Fruit fly (Drosophila melanogaster): ENCODE data around the gene CG17329.

Gene CG17329

dm6 chr2L:16270667-16271485 is 20.2 kb upstream of the CG17329 start:
- TF ChIP-seq Sp1 (GFP tag; optimal IDR thresholded peaks at IDR 0.05) (peak; percentile 76), ey (GFP tag; optimal IDR thresholded peaks at IDR 0.05) (peak; percentile 37), Jra (GFP tag; optimal IDR thresholded peaks at IDR 0.05) (peak; percentile 12), jim (GFP tag; optimal IDR thresholded peaks at IDR 0.05) (no peak), Myc (optimal IDR thresholded peaks at IDR 0.05) (no peak), CG9705 (GFP tag; optimal IDR thresholded peaks at IDR 0.05) (no peak), foxo (GFP tag; optimal IDR thresholded peaks at IDR 0.05) (peak in 1 of 2 experiments; percentile 85), N (GFP tag; optimal IDR thresholded peaks at IDR 0.05) (no peak), Hr83 (GFP tag; optimal IDR thresholded peaks at IDR 0.05; ENCODE audit: poor library complexity, severe bottlenecking) (peak; percentile 11), tai (GFP tag; optimal IDR thresholded peaks at IDR 0.05) (no peak), psq (GFP tag; optimal IDR thresholded peaks at IDR 0.05) (peak; percentile 62), Hnf4 (GFP tag; optimal IDR thresholded peaks at IDR 0.05) (peak; percentile 15), GATAd (GFP tag; optimal IDR thresholded peaks at IDR 0.05) (no peak), h (GFP tag; optimal IDR thresholded peaks at IDR 0.05) (peak; percentile 75), woc (GFP tag; optimal IDR thresholded peaks at IDR 0.05) (peak; percentile 50), Dif (GFP tag; optimal IDR thresholded peaks at IDR 0.05; ENCODE audit: partially characterized antibody) (no peak), Dfd (GFP tag; optimal IDR thresholded peaks at IDR 0.05) (no peak), Mio (GFP tag; optimal IDR thresholded peaks at IDR 0.05) (no peak), fru (GFP tag; optimal IDR thresholded peaks at IDR 0.05) (peak; percentile 82), Hr78 (GFP tag; optimal IDR thresholded peaks at IDR 0.05) (no peak), lola (GFP tag; optimal IDR thresholded peaks at IDR 0.05) (no peak), Rel (GFP tag; optimal IDR thresholded peaks at IDR 0.05) (no peak), Rel (tag; optimal IDR thresholded peaks at IDR 0.05) (peak; percentile 19), rgr (GFP tag; optimal IDR thresholded peaks at IDR 0.05) (peak; percentile 35), CG32264 (GFP tag; optimal IDR thresholded peaks at IDR 0.05) (no peak), OdsH (GFP tag; optimal IDR thresholded peaks at IDR 0.05) (peak; percentile 61), brk (GFP tag; optimal IDR thresholded peaks at IDR 0.05) (peak; percentile 29), Vsx2 (GFP tag; optimal IDR thresholded peaks at IDR 0.05; ENCODE audit: partially characterized antibody) (no peak), dsf (GFP tag; optimal IDR thresholded peaks at IDR 0.05; ENCODE audit: borderline replicate concordance) (no peak), dmrt93B (GFP tag; optimal IDR thresholded peaks at IDR 0.05) (peak; percentile 57), Abd-B (GFP tag; optimal IDR thresholded peaks at IDR 0.05) (no peak), usp (GFP tag; optimal IDR thresholded peaks at IDR 0.05) (no peak), pan (optimal IDR thresholded peaks at IDR 0.05) (no peak), HLH106 (tag; optimal IDR thresholded peaks at IDR 0.05) (peak; percentile 76), br (GFP tag; optimal IDR thresholded peaks at IDR 0.05) (peak; percentile 76), dl (GFP tag; optimal IDR thresholded peaks at IDR 0.05; ENCODE audit: insufficient read depth in 1 of 2, partially characterized antibody in 2 of 2) (no peak), sv (GFP tag; optimal IDR thresholded peaks at IDR 0.05) (no peak), sage (GFP tag; optimal IDR thresholded peaks at IDR 0.05) (no peak), CrebA (GFP tag; optimal IDR thresholded peaks at IDR 0.05; ENCODE audit: borderline replicate concordance) (no peak)

- TF ChIP-seq CrebA (GFP tag; optimal IDR thresholded peaks at IDR 0.05; ENCODE audit: borderline replicate concordance) (peak; percentile 31), Dif (GFP tag; optimal IDR thresholded peaks at IDR 0.05; ENCODE audit: partially characterized antibody) (peak; percentile 89), Hr83 (GFP tag; optimal IDR thresholded peaks at IDR 0.05; ENCODE audit: poor library complexity, severe bottlenecking) (peak; percentile 52), dl (GFP tag; optimal IDR thresholded peaks at IDR 0.05; ENCODE audit: insufficient read depth in 1 of 2, partially characterized antibody in 2 of 2) (peak; percentile 65 to 85), psq (GFP tag; optimal IDR thresholded peaks at IDR 0.05) (no peak), Rel (GFP tag; optimal IDR thresholded peaks at IDR 0.05) (no peak), Rel (tag; optimal IDR thresholded peaks at IDR 0.05) (peak; percentile 81)
Observed at dm6 chr2L:16271486-16271806, 19.6 kb upstream of the CG17329 start.

Data from whole organism, wandering third instar larva.